Fruit fly (Drosophila melanogaster) whole organism, pupa: ENCODE measurements around the gene CG1103.

Source experiments
- CG32121 ChIP-seq: fragments of 200-800 bp; sonication (Bioruptor generic); IDR thresholded peaks from 2 replicates; pipeline ENCODE4 v1.3.6; 2022; ENCODE audit warnings: missing biosample characterization, missing genetic modification characterization
- CG34367 ChIP-seq: fragments of 200-800 bp; sonication (Bioruptor generic); optimal IDR thresholded peaks from 2 replicates; lab custom pipeline; 2018; ENCODE audit warnings: missing biosample characterization, mild to moderate bottlenecking, missing genetic modification characterization
- D1 ChIP-seq: fragments of 200-800 bp; sonication (Bioruptor generic); optimal IDR thresholded peaks from 2 replicates; lab custom pipeline; 2018; ENCODE audit warnings: missing biosample characterization, mild to moderate bottlenecking, missing genetic modification characterization, moderate library complexity
- fd96Ca ChIP-seq: fragments of 200-800 bp; sonication (Bioruptor generic); IDR thresholded peaks from 3 replicates; pipeline ENCODE4 v1.3.6; 2022; ENCODE audit warnings: missing biosample characterization, missing genetic modification characterization

DNA sequence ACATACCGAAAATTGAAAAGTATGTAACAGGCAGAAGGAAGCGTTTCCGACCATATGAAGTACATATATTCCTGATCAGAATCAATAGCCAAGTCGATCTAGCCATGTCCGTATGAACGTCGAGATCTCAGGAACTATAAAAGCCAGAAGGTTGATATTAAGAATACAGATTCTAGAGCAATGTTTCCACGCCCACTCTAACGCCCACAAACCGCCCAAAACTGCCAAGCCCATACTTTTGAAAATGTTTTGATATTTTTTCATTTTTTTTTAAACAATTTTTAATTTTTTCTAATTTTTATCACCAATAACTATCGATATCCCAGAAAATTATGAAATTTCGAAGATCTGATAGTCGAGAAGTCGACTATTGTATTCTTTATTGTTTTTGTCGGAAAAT, 24.5 kb downstream of the CG1103 start:
- no peak for TF ChIP-seq CG32121 (GFP tag; lab: Robert Waterston, UW)
- no peak for TF ChIP-seq D1 (tag; lab: Kevin White, UChicago)
- TF ChIP-seq fd96Ca (GFP tag; lab: Robert Waterston, UW), result no peak
- TF ChIP-seq CG34367, result no peak
